Fruit fly (Drosophila melanogaster) whole organism, embryonic: ENCODE results near the gene Dhc62B.

Source experiments
- Atf3 ChIP-seq: fragments of 200-800 bp; sonication (Bioruptor generic); optimal IDR thresholded peaks from 3 replicates; lab custom pipeline; 2016; ENCODE audit warnings: missing biosample characterization, missing genetic modification characterization
- Awh ChIP-seq: fragments of 200-800 bp; sonication (Bioruptor generic); IDR thresholded peaks from 2 replicates; pipeline ENCODE4, ENCODE4 v1.3.6; 2022; ENCODE audit warnings: missing biosample characterization, missing genetic modification characterization
- Blimp-1 ChIP-seq: fragments of 200-800 bp; sonication (Bioruptor generic); optimal IDR thresholded peaks from 3 replicates; lab custom pipeline; 2018; ENCODE audit warnings: missing biosample characterization, missing genetic modification characterization, mild to moderate bottlenecking, moderate library complexity, missing genetic modification reagents
- C15 ChIP-seq: fragments of 200-800 bp; sonication (Bioruptor generic); IDR thresholded peaks from 3 replicates; pipeline ENCODE4 v1.3.6; 2022; ENCODE audit warnings: missing biosample characterization, missing genetic modification characterization
- CG10321 ChIP-seq: fragments of 200-800 bp; sonication (Bioruptor generic); IDR thresholded peaks from 2 replicates; pipeline ENCODE4 v1.3.6; 2022; ENCODE audit warnings: missing biosample characterization, missing genetic modification characterization
- CG10462 ChIP-seq: fragments of 200-800 bp; sonication (Bioruptor generic); optimal IDR thresholded peaks from 2 replicates; lab custom pipeline; 2016; ENCODE audit warnings: missing biosample characterization, missing genetic modification characterization
- CG11456 ChIP-seq: fragments of 200-800 bp; sonication (Bioruptor generic); IDR thresholded peaks from 3 replicates; pipeline ENCODE4 v1.3.6; 2022; ENCODE audit warnings: missing biosample characterization, missing genetic modification characterization
- CG12744 ChIP-seq: fragments of 200-800 bp; sonication (Bioruptor generic); optimal IDR thresholded peaks from 2 replicates; lab custom pipeline; 2016; ENCODE audit warnings: missing biosample characterization, missing genetic modification characterization
- CG13287 ChIP-seq: fragments of 200-800 bp; sonication (Bioruptor generic); IDR thresholded peaks from 2 replicates; pipeline ENCODE4 v1.3.6; 2022; ENCODE audit warnings: missing biosample characterization, missing genetic modification characterization; ENCODE audit not compliant: partially characterized antibody
- CG14441 ChIP-seq: fragments of 200-800 bp; sonication (Bioruptor generic); IDR thresholded peaks from 2 replicates; pipeline ENCODE4 v1.3.6; 2022; ENCODE audit warnings: missing biosample characterization, missing genetic modification characterization
- CG15514 ChIP-seq: fragments of 200-800 bp; sonication (Bioruptor generic); optimal IDR thresholded peaks from 3 replicates; lab custom pipeline; 2017; ENCODE audit warnings: missing biosample characterization, missing genetic modification characterization, mild to moderate bottlenecking, moderate library complexity, missing genetic modification reagents
- CG15696 ChIP-seq: fragments of 200-800 bp; sonication (Bioruptor generic); optimal IDR thresholded peaks from 2 replicates; lab custom pipeline; 2019; ENCODE audit warnings: missing biosample characterization, mild to moderate bottlenecking, missing genetic modification characterization, moderate library complexity
- CG1647 ChIP-seq: fragments of 200-800 bp; sonication (Bioruptor generic); optimal IDR thresholded peaks from 3 replicates; lab custom pipeline; 2016; ENCODE audit warnings: missing biosample characterization, missing genetic modification characterization
- CG2678 ChIP-seq: fragments of 200-800 bp; sonication (Bioruptor generic); optimal IDR thresholded peaks from 3 replicates; lab custom pipeline; 2019; ENCODE audit warnings: missing biosample characterization, mild to moderate bottlenecking, missing genetic modification characterization, moderate library complexity
- CG30403 ChIP-seq: fragments of 200-800 bp; sonication (Bioruptor generic); optimal IDR thresholded peaks from 3 replicates; lab custom pipeline; 2016; ENCODE audit warnings: missing biosample characterization, missing genetic modification characterization
- CG3407 ChIP-seq: fragments of 200-800 bp; sonication (Bioruptor generic); optimal IDR thresholded peaks from 2 replicates; lab custom pipeline; 2018; ENCODE audit warnings: missing biosample characterization, mild to moderate bottlenecking, missing genetic modification characterization
- CG4617 ChIP-seq: fragments of 200-800 bp; sonication (Bioruptor generic); optimal IDR thresholded peaks from 3 replicates; lab custom pipeline; 2016; ENCODE audit warnings: missing biosample characterization, missing genetic modification characterization, borderline replicate concordance
- CG6254 ChIP-seq: fragments of 200-800 bp; sonication (Bioruptor generic); optimal IDR thresholded peaks from 3 replicates; lab custom pipeline; 2017; ENCODE audit warnings: mild to moderate bottlenecking, missing biosample characterization, missing genetic modification reagents, missing genetic modification characterization
- CG6272 ChIP-seq: fragments of 200-800 bp; sonication (Bioruptor generic); IDR thresholded peaks from 2 replicates; pipeline ENCODE4 v1.3.6; 2022; ENCODE audit warnings: missing biosample characterization, missing genetic modification characterization
- CG6765 ChIP-seq: fragments of 200-800 bp; sonication (Bioruptor generic); optimal IDR thresholded peaks from 3 replicates; lab custom pipeline; 2017; ENCODE audit warnings: missing biosample characterization, mild to moderate bottlenecking, missing genetic modification characterization
- CG8944 ChIP-seq: fragments of 200-800 bp; sonication (Bioruptor generic); optimal IDR thresholded peaks from 3 replicates; lab custom pipeline; 2016; ENCODE audit warnings: missing biosample characterization, missing genetic modification characterization
- D19A ChIP-seq: fragments of 200-800 bp; optimal IDR thresholded peaks from 3 replicates; lab custom pipeline; 2019; ENCODE audit warnings: missing biosample characterization, mild to moderate bottlenecking, missing genetic modification characterization, moderate library complexity
- GATAe ChIP-seq: fragments of 200-800 bp; sonication (Bioruptor generic); conservative IDR thresholded peaks from 2 replicates; pipeline ENCODE4 v1.3.6; 2022; ENCODE audit warnings: missing biosample characterization, missing genetic modification characterization
- HLH3B ChIP-seq: fragments of 200-800 bp; sonication (Bioruptor generic); IDR thresholded peaks from 2 replicates; pipeline ENCODE4 v1.3.6; 2022; ENCODE audit warnings: missing biosample characterization, missing genetic modification characterization
- Hmr ChIP-seq: fragments of 200-800 bp; sonication (Bioruptor generic); optimal IDR thresholded peaks from 3 replicates; lab custom pipeline; 2017; ENCODE audit warnings: mild to moderate bottlenecking, missing biosample characterization, missing genetic modification reagents, missing genetic modification characterization
- MBD-R2 ChIP-seq: fragments of 200-800 bp; sonication (Bioruptor generic); IDR thresholded peaks from 2 replicates; pipeline ENCODE4 v1.3.6; 2022; ENCODE audit warnings: missing biosample characterization, missing genetic modification characterization
- Med ChIP-seq: fragments of 200-800 bp; sonication (Bioruptor generic); peaks from one replicate; lab custom pipeline; 2016; ENCODE audit warnings: missing biosample characterization, missing genetic modification characterization, mild to moderate bottlenecking, inconsistent platforms, moderate library complexity
- NK7.1 ChIP-seq: fragments of 200-800 bp; sonication (Bioruptor generic); optimal IDR thresholded peaks from 3 replicates; lab custom pipeline; 2016; ENCODE audit warnings: missing biosample characterization, missing genetic modification characterization
- Ssrp ChIP-seq: fragments of 200-800 bp; sonication (Bioruptor generic); optimal IDR thresholded peaks from 2 replicates; lab custom pipeline; 2018; ENCODE audit warnings: missing biosample characterization, mild to moderate bottlenecking, missing genetic modification characterization, moderate library complexity
- Vsx1 ChIP-seq: fragments of 200-800 bp; sonication (Bioruptor generic); optimal IDR thresholded peaks from 2 replicates; lab custom pipeline; 2017; ENCODE audit warnings: missing biosample characterization, mild to moderate bottlenecking, missing genetic modification characterization, missing genetic modification reagents
- ash1 ChIP-seq: fragments of 200-800 bp; sonication (Bioruptor generic); optimal IDR thresholded peaks from 2 replicates; lab custom pipeline; 2018; ENCODE audit warnings: missing biosample characterization, mild to moderate bottlenecking, missing genetic modification characterization
- bab2 ChIP-seq: fragments of 200-800 bp; sonication (Bioruptor generic); optimal IDR thresholded peaks from 2 replicates; lab custom pipeline; 2016; ENCODE audit warnings: missing biosample characterization, missing genetic modification characterization
- btn ChIP-seq: fragments of 200-800 bp; sonication (Bioruptor generic); optimal IDR thresholded peaks from 2 replicates; lab custom pipeline; 2016; ENCODE audit warnings: missing biosample characterization, missing genetic modification characterization
- ci ChIP-seq: fragments of 200-800 bp; sonication (Bioruptor generic); IDR thresholded peaks from 3 replicates; pipeline ENCODE4 v1.3.6; 2022; ENCODE audit warnings: missing biosample characterization, missing genetic modification characterization
- crp ChIP-seq, 2 experiments: fragments of 200-800 bp; sonication (Bioruptor generic); optimal IDR thresholded peaks; 2 replicates in 1 of 2; 3 replicates in 1 of 2; lab custom pipeline; 2017; ENCODE audit warnings: missing biosample characterization in 2 of 2, missing genetic modification characterization in 2 of 2, mild to moderate bottlenecking in 1 of 2, moderate library complexity in 1 of 2
- esg ChIP-seq: fragments of 200-800 bp; sonication (Bioruptor generic); conservative IDR thresholded peaks from 2 replicates; pipeline ENCODE4 v1.3.6; 2022; ENCODE audit warnings: missing biosample characterization, missing genetic modification characterization
- grn ChIP-seq: fragments of 200-800 bp; sonication (Bioruptor generic); optimal IDR thresholded peaks from 3 replicates; lab custom pipeline; 2017; ENCODE audit warnings: missing biosample characterization, missing genetic modification characterization
- gro ChIP-seq: fragments of 200-800 bp; sonication (Bioruptor generic); optimal IDR thresholded peaks from 2 replicates; lab custom pipeline; 2016; ENCODE audit warnings: missing biosample characterization, missing genetic modification characterization
- her ChIP-seq: fragments of 200-800 bp; sonication (Bioruptor generic); optimal IDR thresholded peaks from 2 replicates; lab custom pipeline; 2016; ENCODE audit warnings: missing biosample characterization, missing genetic modification characterization
- kah ChIP-seq: fragments of 200-800 bp; sonication (Bioruptor generic); optimal IDR thresholded peaks from 2 replicates; lab custom pipeline; 2018; ENCODE audit warnings: missing biosample characterization, mild to moderate bottlenecking, missing genetic modification characterization
- lov ChIP-seq, 2 experiments: fragments of 200-800 bp in 1 of 2; fragments of >200 bp in 1 of 2; sonication (Bioruptor generic) in 1 of 2; IDR thresholded peaks in 1 of 2; optimal IDR thresholded peaks in 1 of 2; 2 replicates in 1 of 2; 3 replicates in 1 of 2; pipeline versions ENCODE4 v1.3.6 to Lab custom; 2017 to 2022; ENCODE audit warnings: missing biosample characterization in 1 of 2, missing genetic modification characterization in 1 of 2
- pb ChIP-seq: fragments of 200-800 bp; sonication (Bioruptor generic); optimal IDR thresholded peaks from 3 replicates; lab custom pipeline; 2016; ENCODE audit warnings: missing biosample characterization, missing genetic modification characterization
- pho ChIP-seq: fragments of 200-800 bp; sonication (Bioruptor generic); optimal IDR thresholded peaks from 2 replicates; lab custom pipeline; 2016; ENCODE audit warnings: missing biosample characterization, missing genetic modification characterization
- prd ChIP-seq, 3 experiments: fragments of >200 bp in 2 of 3; fragments of 200-800 bp in 1 of 3; sonication (Bioruptor generic) in 1 of 3; optimal IDR thresholded peaks in 2 of 3; IDR thresholded peaks in 1 of 3; 2 replicates in 2 of 3; 3 replicates in 1 of 3; pipeline versions ENCODE4 v1.3.6 to Lab custom; 2017 to 2022; ENCODE audit warnings: missing biosample characterization in 1 of 3, missing genetic modification characterization in 1 of 3
- pros ChIP-seq: fragments of 200-800 bp; sonication (Bioruptor generic); optimal IDR thresholded peaks from 3 replicates; lab custom pipeline; 2019; ENCODE audit warnings: missing biosample characterization, mild to moderate bottlenecking, missing genetic modification characterization, moderate library complexity
- sima ChIP-seq: fragments of 200-800 bp; sonication (Bioruptor generic); optimal IDR thresholded peaks from 2 replicates; lab custom pipeline; 2016; ENCODE audit warnings: missing biosample characterization, missing genetic modification characterization
- sna ChIP-seq: fragments of 200-800 bp; sonication (Bioruptor generic); IDR thresholded peaks from 2 replicates; pipeline ENCODE4 v1.3.6; 2022; ENCODE audit warnings: missing biosample characterization, missing genetic modification characterization; ENCODE audit not compliant: partially characterized antibody
- tgo ChIP-seq: fragments of 200-800 bp; sonication (Bioruptor generic); IDR thresholded peaks from 3 replicates; pipeline ENCODE4 v1.3.6; 2022; ENCODE audit warnings: missing biosample characterization, missing genetic modification characterization

The Dhc62B gene

DNA sequence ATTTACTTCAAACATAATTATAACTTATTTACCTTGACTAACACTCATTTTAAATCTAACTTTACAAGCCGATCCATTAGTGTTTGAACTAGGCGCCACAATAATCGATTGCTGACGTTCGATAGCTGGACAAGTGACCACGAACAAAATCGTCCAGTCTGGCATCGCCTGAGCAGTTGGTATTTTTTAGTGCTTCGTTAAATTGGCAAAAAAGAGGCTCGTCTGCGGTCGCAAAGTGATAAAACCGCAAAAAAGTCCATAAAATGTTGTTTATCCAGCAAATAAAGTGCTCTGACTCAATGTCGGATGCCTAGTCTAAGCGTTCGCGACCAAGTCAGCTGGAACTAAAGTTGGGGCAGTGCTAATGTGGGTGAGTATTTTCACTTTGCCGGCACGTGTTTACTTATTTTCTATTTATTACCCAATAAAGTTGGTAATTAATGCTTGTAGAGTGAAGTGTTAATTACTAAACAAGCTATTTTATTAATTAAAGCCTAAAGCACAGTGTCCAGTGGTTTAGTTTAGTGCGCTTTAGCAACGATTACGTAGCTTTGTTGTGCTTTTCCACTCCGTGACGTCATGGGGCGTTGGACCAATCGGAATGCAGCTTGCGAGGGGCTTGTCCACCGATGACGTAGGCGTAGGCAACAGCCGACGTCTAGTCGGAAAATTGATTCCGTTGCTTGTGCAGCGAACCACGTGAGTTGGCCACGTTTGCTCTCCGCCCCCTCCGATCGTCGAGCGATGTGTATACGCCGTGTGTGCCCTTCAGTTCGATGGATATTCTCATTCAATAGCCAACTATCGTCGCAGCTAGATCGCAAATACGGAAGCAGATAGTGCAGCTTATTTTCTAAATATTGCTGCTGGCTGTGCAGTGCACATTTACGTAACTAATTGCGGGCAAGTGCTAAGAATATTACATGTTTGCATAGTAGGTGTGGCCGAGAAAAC is 32.9 kb downstream of the Dhc62B start, which contains the start of gene Gk2 (continued):
- peak; percentile 21 for TF ChIP-seq CG4617
- no peak for TF ChIP-seq CG8944 (GFP tag; lab: Kevin White, UChicago)
- TF ChIP-seq CG2678 (tag; lab: Kevin White, UChicago): no peak
- TF ChIP-seq Blimp-1 (GFP tag; lab: Kevin White, UChicago): no peak
- no peak for TF ChIP-seq btn (GFP tag; lab: Kevin White, UChicago)
- no peak for TF ChIP-seq esg (GFP tag; lab: Robert Waterston, UW)
- no peak for TF ChIP-seq tgo
- no peak for TF ChIP-seq Ssrp (tag; lab: Kevin White, UChicago)
- no peak for TF ChIP-seq pb (GFP tag; lab: Kevin White, UChicago)
- no peak for TF ChIP-seq CG10462 (GFP tag; lab: Kevin White, UChicago)
- peak in 1 of 2 experiments; percentile 30 for TF ChIP-seq crp (GFP tag; optimal IDR thresholded peaks at IDR 0.05; lab: Kevin White, UChicago)
- TF ChIP-seq CG1647 (GFP tag; lab: Kevin White, UChicago): no peak
- TF ChIP-seq CG6272 (GFP tag; lab: Robert Waterston, UW): no peak
- TF ChIP-seq CG11456 (GFP tag; lab: Robert Waterston, UW): no peak
- TF ChIP-seq GATAe: no peak
- no peak for TF ChIP-seq Hmr (GFP tag; lab: Kevin White, UChicago)
- TF ChIP-seq CG13287: peak; percentile 72
- no peak for TF ChIP-seq HLH3B (GFP tag; lab: Robert Waterston, UW)
- no peak for TF ChIP-seq CG10321 (GFP tag; lab: Robert Waterston, UW)
- TF ChIP-seq Med (GFP tag; lab: Kevin White, UChicago): peak; percentile 88
- TF ChIP-seq CG3407: no peak
- no peak for TF ChIP-seq gro
- TF ChIP-seq pho (GFP tag; lab: Kevin White, UChicago): no peak
- no peak for TF ChIP-seq NK7.1 (GFP tag; lab: Kevin White, UChicago)
- TF ChIP-seq Awh (GFP tag; lab: Robert Waterston, UW): no peak
- no peak for TF ChIP-seq her (GFP tag; lab: Kevin White, UChicago)
- TF ChIP-seq ash1 (GFP tag; lab: Kevin White, UChicago): no peak
- no peak for TF ChIP-seq CG12744
- TF ChIP-seq sna: peak; percentile 31; the same call in 1 of the 2 replicates
- no peak for TF ChIP-seq CG15696 (tag; lab: Kevin White, UChicago)
- peak; percentile 38 for TF ChIP-seq MBD-R2 (GFP tag; lab: Robert Waterston, UW)
- TF ChIP-seq Vsx1: peak; percentile 10
- no peak for TF ChIP-seq CG6254 (GFP tag; lab: Kevin White, UChicago)
- TF ChIP-seq lov (optimal IDR thresholded peaks at IDR 0.05; lab: Kevin White, UChicago): no peak
- TF ChIP-seq lov (GFP tag; IDR thresholded peaks at IDR 0.05; lab: Robert Waterston, UW): no peak
- no peak for TF ChIP-seq C15 (GFP tag; lab: Robert Waterston, UW)
- TF ChIP-seq CG30403 (GFP tag; lab: Kevin White, UChicago): no peak
- no peak for TF ChIP-seq bab2 (GFP tag; lab: Kevin White, UChicago)
- TF ChIP-seq CG15514: peak; percentile 35
- no peak for TF ChIP-seq D19A (tag; lab: Kevin White, UChicago)
- TF ChIP-seq CG6765 (GFP tag; lab: Kevin White, UChicago): no peak
- no peak for TF ChIP-seq sima (GFP tag; lab: Kevin White, UChicago)
- no peak for TF ChIP-seq kah
- TF ChIP-seq CG14441 (GFP tag; lab: Robert Waterston, UW): no peak
- no peak for TF ChIP-seq Atf3 (GFP tag; lab: Kevin White, UChicago)
- TF ChIP-seq ci (GFP tag; lab: Robert Waterston, UW): peak; percentile 48
- no peak for TF ChIP-seq prd (optimal IDR thresholded peaks at IDR 0.05; lab: Kevin White, UChicago)
- TF ChIP-seq prd (GFP tag; IDR thresholded peaks at IDR 0.05; lab: Robert Waterston, UW): no peak
- TF ChIP-seq grn: no peak
- no peak for TF ChIP-seq pros (GFP tag; lab: Kevin White, UChicago)
